Fruit fly (Drosophila melanogaster): Measurements from ENCODE around the gene Cox10.

DNA sequence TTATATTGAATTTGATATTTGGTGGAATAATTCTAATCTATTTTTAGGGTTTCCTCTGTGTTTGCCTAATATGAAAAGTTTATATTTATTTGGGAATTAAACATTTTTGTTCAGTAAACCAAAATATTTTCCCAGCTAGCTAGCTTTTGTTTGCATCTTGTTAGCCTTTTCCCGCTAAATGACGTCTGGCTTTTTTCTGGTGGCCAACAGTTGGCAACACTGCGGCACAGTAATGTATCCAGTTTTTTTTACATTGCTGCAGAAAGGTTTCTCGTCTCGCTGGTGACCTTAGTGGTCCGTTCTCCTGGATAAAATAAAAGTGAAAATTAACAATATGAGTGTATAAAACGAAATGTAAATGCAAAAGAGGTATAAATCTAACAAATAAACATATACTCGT is 33.0 kb downstream of the Cox10 start, which contains the start of gene lft:
- TF ChIP-seq Clk (GFP tag; optimal IDR thresholded peaks at IDR 0.05): no peak
- no peak for TF ChIP-seq CG33017 (tag; optimal IDR thresholded peaks at IDR 0.05)
- TF ChIP-seq toe (GFP tag; optimal IDR thresholded peaks at IDR 0.05): no peak
- no peak for TF ChIP-seq CG1620 (GFP tag; optimal IDR thresholded peaks at IDR 0.05)
- TF ChIP-seq cic (GFP tag; optimal IDR thresholded peaks at IDR 0.05): no peak
- TF ChIP-seq Crg-1 (GFP tag; optimal IDR thresholded peaks at IDR 0.05): no peak
- no peak for TF ChIP-seq kay (GFP tag; ENCODE audit: borderline replicate concordance)
- TF ChIP-seq CG7101 (tag; optimal IDR thresholded peaks at IDR 0.05): no peak
- no peak for TF ChIP-seq CG14711 (tag; optimal IDR thresholded peaks at IDR 0.05)
- no peak for TF ChIP-seq bab1 (GFP tag; optimal IDR thresholded peaks at IDR 0.05)
- TF ChIP-seq cnc (optimal IDR thresholded peaks at IDR 0.05): no peak
- no peak for TF ChIP-seq pad (GFP tag; optimal IDR thresholded peaks at IDR 0.05)

Measured in whole organism, adult.